Fruit fly (Drosophila melanogaster) whole organism, embryonic: ENCODE data around the gene CG33986.

Experiments
- ATbp ChIP-seq: fragments of 200-800 bp; sonication (Bioruptor generic); optimal IDR thresholded peaks from 2 replicates; lab custom pipeline; 2017; ENCODE audit warnings: missing biosample characterization, mild to moderate bottlenecking, missing genetic modification characterization, missing genetic modification reagents
- Atf6 ChIP-seq: fragments of 200-800 bp; sonication (Bioruptor generic); IDR thresholded peaks from 2 replicates; pipeline ENCODE4 v1.3.6; 2022; ENCODE audit warnings: missing biosample characterization, missing genetic modification characterization
- Blimp-1 ChIP-seq: fragments of 200-800 bp; sonication (Bioruptor generic); optimal IDR thresholded peaks from 3 replicates; lab custom pipeline; 2018; ENCODE audit warnings: missing biosample characterization, missing genetic modification characterization, mild to moderate bottlenecking, moderate library complexity, missing genetic modification reagents
- CG11085 ChIP-seq: fragments of 200-800 bp; sonication (Bioruptor generic); IDR thresholded peaks from 2 replicates; pipeline ENCODE4 v1.3.6; 2022; ENCODE audit warnings: missing biosample characterization, missing genetic modification characterization
- CG11247 ChIP-seq: fragments of 200-800 bp; sonication (Bioruptor generic); IDR thresholded peaks from 2 replicates; pipeline ENCODE4 v1.3.6; 2022; ENCODE audit warnings: missing biosample characterization, missing genetic modification characterization
- CG11696 ChIP-seq: fragments of 200-800 bp; sonication (Bioruptor generic); IDR thresholded peaks from 2 replicates; pipeline ENCODE4 v1.3.6; 2022; ENCODE audit warnings: missing biosample characterization, missing genetic modification characterization
- CG12155 ChIP-seq: fragments of 200-800 bp; sonication (Bioruptor generic); optimal IDR thresholded peaks from 3 replicates; lab custom pipeline; 2016; ENCODE audit warnings: missing biosample characterization, missing genetic modification characterization
- CG13624 ChIP-seq: fragments of 200-800 bp; sonication (Bioruptor generic); optimal IDR thresholded peaks from 2 replicates; lab custom pipeline; 2016; ENCODE audit warnings: missing biosample characterization, missing genetic modification characterization
- CG14667 ChIP-seq: fragments of 200-800 bp; sonication (Bioruptor generic); IDR thresholded peaks from 2 replicates; pipeline ENCODE4 v1.3.6; 2022; ENCODE audit warnings: missing biosample characterization, missing genetic modification characterization
- CG14710 ChIP-seq: fragments of 200-800 bp; sonication (Bioruptor generic); optimal IDR thresholded peaks from 3 replicates; lab custom pipeline; 2019; ENCODE audit warnings: missing biosample characterization, mild to moderate bottlenecking, missing genetic modification characterization, moderate library complexity
- CG15514 ChIP-seq: fragments of 200-800 bp; sonication (Bioruptor generic); optimal IDR thresholded peaks from 3 replicates; lab custom pipeline; 2017; ENCODE audit warnings: missing biosample characterization, missing genetic modification characterization, mild to moderate bottlenecking, moderate library complexity, missing genetic modification reagents
- CG1603 ChIP-seq: fragments of 200-800 bp; sonication (Bioruptor generic); optimal IDR thresholded peaks from 2 replicates; lab custom pipeline; 2019; ENCODE audit warnings: missing biosample characterization, mild to moderate bottlenecking, missing genetic modification characterization, moderate library complexity
- CG2120 ChIP-seq: fragments of 200-800 bp; sonication (Bioruptor generic); optimal IDR thresholded peaks from 3 replicates; lab custom pipeline; 2016; ENCODE audit warnings: missing biosample characterization, missing genetic modification characterization
- CG3065 ChIP-seq: fragments of 200-800 bp; sonication (Bioruptor generic); optimal IDR thresholded peaks from 2 replicates; lab custom pipeline; 2016; ENCODE audit warnings: missing biosample characterization, missing genetic modification characterization
- CG31224 ChIP-seq: fragments of 200-800 bp; sonication (Bioruptor generic); IDR thresholded peaks from 2 replicates; pipeline ENCODE4 v1.3.6; 2022; ENCODE audit warnings: missing biosample characterization, missing genetic modification characterization
- CG31365 ChIP-seq: fragments of 200-800 bp; sonication (Bioruptor generic); optimal IDR thresholded peaks from 2 replicates; lab custom pipeline; 2018; ENCODE audit warnings: missing biosample characterization, mild to moderate bottlenecking, missing genetic modification characterization
- CG32767 ChIP-seq: fragments of 200-800 bp; sonication (Bioruptor generic); IDR thresholded peaks from 2 replicates; pipeline ENCODE4 v1.3.6; 2022; ENCODE audit warnings: missing biosample characterization, missing genetic modification characterization
- CG32772 ChIP-seq: fragments of 200-800 bp; sonication (Bioruptor generic); IDR thresholded peaks from 2 replicates; pipeline ENCODE4 v1.3.6; 2022; ENCODE audit warnings: missing biosample characterization, missing genetic modification characterization
- CG6683 ChIP-seq: fragments of 200-800 bp; sonication (Bioruptor generic); optimal IDR thresholded peaks from 2 replicates; lab custom pipeline; 2017; ENCODE audit warnings: missing biosample characterization, mild to moderate bottlenecking, missing genetic modification characterization, missing genetic modification reagents
- CG7786 ChIP-seq: fragments of 200-800 bp; sonication (Bioruptor generic); optimal IDR thresholded peaks from 2 replicates; lab custom pipeline; 2016; ENCODE audit warnings: missing biosample characterization, missing genetic modification characterization
- CG8359 ChIP-seq: fragments of 200-800 bp; sonication (Bioruptor generic); optimal IDR thresholded peaks from 2 replicates; lab custom pipeline; 2017; ENCODE audit warnings: missing biosample characterization, mild to moderate bottlenecking, missing genetic modification characterization, borderline replicate concordance
- CG8388 ChIP-seq: fragments of 200-800 bp; sonication (Bioruptor generic); optimal IDR thresholded peaks from 2 replicates; lab custom pipeline; 2019; ENCODE audit warnings: missing biosample characterization, mild to moderate bottlenecking, missing genetic modification characterization, moderate library complexity
- CG9437 ChIP-seq: fragments of 200-800 bp; sonication (Bioruptor generic); optimal IDR thresholded peaks from 2 replicates; lab custom pipeline; 2018; ENCODE audit warnings: missing biosample characterization, mild to moderate bottlenecking, missing genetic modification characterization
- Ets65A ChIP-seq: fragments of 200-800 bp; sonication (Bioruptor generic); peaks from one replicate; lab custom pipeline; 2016; ENCODE audit warnings: missing biosample characterization, missing genetic modification characterization
- HLH4C ChIP-seq: fragments of 200-800 bp; sonication (Bioruptor generic); IDR thresholded peaks from 3 replicates; pipeline ENCODE4 v1.3.6; 2022; ENCODE audit warnings: missing biosample characterization, missing genetic modification characterization; ENCODE audit not compliant: partially characterized antibody
- Lpt ChIP-seq: fragments of >200 bp; optimal IDR thresholded peaks from 2 replicates; lab custom pipeline; 2018; ENCODE audit warnings: missing biosample characterization, missing genetic modification characterization
- Med ChIP-seq: fragments of 200-800 bp; sonication (Bioruptor generic); peaks from one replicate; lab custom pipeline; 2016; ENCODE audit warnings: missing biosample characterization, missing genetic modification characterization, mild to moderate bottlenecking, inconsistent platforms, moderate library complexity
- Nf-YC ChIP-seq: fragments of 200-800 bp; optimal IDR thresholded peaks from 3 replicates; lab custom pipeline; 2019; ENCODE audit warnings: missing biosample characterization, mild to moderate bottlenecking, missing genetic modification characterization, moderate library complexity
- Oli ChIP-seq: fragments of 200-800 bp; sonication (Bioruptor generic); optimal IDR thresholded peaks from 2 replicates; lab custom pipeline; 2018; ENCODE audit warnings: missing biosample characterization, mild to moderate bottlenecking, missing genetic modification characterization, moderate library complexity
- Sry-β ChIP-seq: fragments of 200-800 bp; sonication (Bioruptor generic); optimal IDR thresholded peaks from 2 replicates; lab custom pipeline; 2018; ENCODE audit warnings: missing biosample characterization, mild to moderate bottlenecking, missing genetic modification characterization, moderate library complexity
- corto ChIP-seq: fragments of 200-800 bp; sonication (Bioruptor generic); optimal IDR thresholded peaks from 2 replicates; lab custom pipeline; 2016; ENCODE audit warnings: missing biosample characterization, mild to moderate bottlenecking, missing genetic modification characterization, moderate library complexity
- danr ChIP-seq: fragments of 200-800 bp; sonication (Bioruptor generic); IDR thresholded peaks from 2 replicates; pipeline ENCODE4 v1.3.6; 2022; ENCODE audit warnings: missing biosample characterization, missing genetic modification characterization
- dm ChIP-seq: fragments of 200-800 bp; sonication (Bioruptor generic); optimal IDR thresholded peaks from 3 replicates; lab custom pipeline; 2016; ENCODE audit warnings: missing biosample characterization, missing genetic modification characterization
- ewg ChIP-seq: fragments of 200-800 bp; sonication (Bioruptor generic); optimal IDR thresholded peaks from 3 replicates; lab custom pipeline; 2017; ENCODE audit warnings: mild to moderate bottlenecking, missing biosample characterization, missing genetic modification reagents, missing genetic modification characterization
- gsb-n ChIP-seq: fragments of 200-800 bp; sonication (Bioruptor generic); optimal IDR thresholded peaks from 3 replicates; lab custom pipeline; 2018; ENCODE audit warnings: missing biosample characterization, mild to moderate bottlenecking, missing genetic modification characterization
- hkb ChIP-seq, 2 experiments: fragments of 200-800 bp in 1 of 2; fragments of >200 bp in 1 of 2; sonication (Bioruptor generic) in 1 of 2; IDR thresholded peaks in 1 of 2; optimal IDR thresholded peaks in 1 of 2; 2 replicates each; pipeline versions ENCODE4 v1.3.6 to Lab custom; 2017 to 2022; ENCODE audit warnings: missing biosample characterization in 1 of 2, missing genetic modification characterization in 1 of 2
- kah ChIP-seq: fragments of 200-800 bp; sonication (Bioruptor generic); optimal IDR thresholded peaks from 2 replicates; lab custom pipeline; 2018; ENCODE audit warnings: missing biosample characterization, mild to moderate bottlenecking, missing genetic modification characterization
- nerfin-2 ChIP-seq: fragments of 200-800 bp; sonication (Bioruptor generic); IDR thresholded peaks from 2 replicates; pipeline ENCODE4 v1.3.6; 2022; ENCODE audit warnings: missing biosample characterization, missing genetic modification characterization; ENCODE audit not compliant: partially characterized antibody
- onecut ChIP-seq: fragments of 200-800 bp; sonication (Bioruptor generic); IDR thresholded peaks from 2 replicates; pipeline ENCODE4 v1.3.6; 2022; ENCODE audit warnings: missing biosample characterization, missing genetic modification characterization
- phol ChIP-seq: fragments of 200-800 bp; sonication (Bioruptor generic); optimal IDR thresholded peaks from 3 replicates; lab custom pipeline; 2018; ENCODE audit warnings: missing biosample characterization, mild to moderate bottlenecking, missing genetic modification characterization, moderate library complexity
- pita ChIP-seq: fragments of 200-800 bp; sonication (Bioruptor generic); optimal IDR thresholded peaks from 2 replicates; lab custom pipeline; 2017; ENCODE audit warnings: missing biosample characterization, mild to moderate bottlenecking, missing genetic modification characterization
- prd ChIP-seq, 3 experiments: fragments of >200 bp in 2 of 3; fragments of 200-800 bp in 1 of 3; sonication (Bioruptor generic) in 1 of 3; optimal IDR thresholded peaks in 2 of 3; IDR thresholded peaks in 1 of 3; 2 replicates in 2 of 3; 3 replicates in 1 of 3; pipeline versions ENCODE4 v1.3.6 to Lab custom; 2017 to 2022; ENCODE audit warnings: missing biosample characterization in 1 of 3, missing genetic modification characterization in 1 of 3
- rib ChIP-seq: fragments of 200-800 bp; sonication (Bioruptor generic); IDR thresholded peaks from 2 replicates; pipeline ENCODE4 v1.3.6; 2022; ENCODE audit warnings: missing biosample characterization, missing genetic modification characterization
- seq ChIP-seq: fragments of 200-800 bp; sonication (Bioruptor generic); IDR thresholded peaks from 2 replicates; pipeline ENCODE4 v1.3.6; 2022; ENCODE audit warnings: missing biosample characterization, missing genetic modification characterization
- shn ChIP-seq: fragments of 200-800 bp; sonication (Bioruptor generic); optimal IDR thresholded peaks from 3 replicates; lab custom pipeline; 2016; ENCODE audit warnings: missing biosample characterization, missing genetic modification characterization
- sim ChIP-seq: fragments of 200-800 bp; sonication (Bioruptor generic); IDR thresholded peaks from 2 replicates; pipeline ENCODE4 v1.3.6; 2022; ENCODE audit warnings: missing biosample characterization, missing genetic modification characterization
- sug ChIP-seq: fragments of 200-800 bp; optimal IDR thresholded peaks from 2 replicates; lab custom pipeline; 2019; ENCODE audit warnings: missing biosample characterization, mild to moderate bottlenecking, missing genetic modification characterization, moderate library complexity
- tll ChIP-seq, 2 experiments: fragments of 200-800 bp in 1 of 2; fragments of >200 bp in 1 of 2; sonication (Bioruptor generic) in 1 of 2; optimal IDR thresholded peaks; 2 replicates each; lab custom pipeline; 2017 to 2019; ENCODE audit warnings: missing biosample characterization in 2 of 2, missing genetic modification characterization in 2 of 2, mild to moderate bottlenecking in 1 of 2, moderate library complexity in 1 of 2
- zfh1 ChIP-seq: fragments of 200-800 bp; sonication (Bioruptor generic); IDR thresholded peaks from 3 replicates; pipeline ENCODE4 v1.3.6; 2022; ENCODE audit warnings: missing biosample characterization, missing genetic modification characterization

Gene CG33986

DNA sequence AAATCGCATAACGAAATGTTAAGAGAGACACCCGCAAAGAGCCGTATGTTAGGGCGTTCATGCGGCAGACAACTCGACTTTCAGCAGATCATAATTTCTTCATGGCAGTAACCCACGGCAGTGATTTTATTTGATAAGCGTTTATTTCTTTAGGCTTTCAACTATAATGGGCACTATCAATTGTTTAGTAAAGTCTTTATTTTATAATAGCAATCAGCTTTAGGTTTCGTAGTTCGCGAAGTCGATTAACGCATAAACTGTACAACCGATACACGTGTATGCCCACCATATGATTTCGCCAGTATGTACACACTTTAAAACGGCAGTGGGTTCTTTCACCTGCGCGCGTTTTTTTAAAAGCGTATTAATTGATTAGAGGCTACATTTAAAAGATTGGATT is 16.8 kb downstream of the CG33986 start, which contains the start of gene CG7841 (continued):
- peak in 1 of 2 experiments; percentile 5 for TF ChIP-seq tll (GFP tag; optimal IDR thresholded peaks at IDR 0.05; lab: Kevin White, UChicago)
- peak; percentile 98 for TF ChIP-seq CG8388 (GFP tag; lab: Kevin White, UChicago)
- peak; percentile 99 for TF ChIP-seq sug (tag; lab: Kevin White, UChicago)
- TF ChIP-seq zfh1 (GFP tag; lab: Robert Waterston, UW): peak; percentile 97
- TF ChIP-seq CG6683: peak; percentile 97
- no peak for TF ChIP-seq nerfin-2 (GFP tag; lab: Robert Waterston, UW)
- TF ChIP-seq Lpt (GFP tag; lab: Kevin White, UChicago): no peak
- no peak for TF ChIP-seq hkb (optimal IDR thresholded peaks at IDR 0.05; lab: Kevin White, UChicago)
- TF ChIP-seq hkb (GFP tag; IDR thresholded peaks at IDR 0.05; lab: Robert Waterston, UW): peak; percentile 99
- TF ChIP-seq CG15514: peak; percentile 95
- TF ChIP-seq danr (GFP tag; lab: Robert Waterston, UW): peak; percentile 89
- TF ChIP-seq CG11696 (GFP tag; lab: Robert Waterston, UW): peak; percentile 91
- TF ChIP-seq Ets65A: peak; percentile 98
- TF ChIP-seq CG13624: peak; percentile 97
- no peak for TF ChIP-seq prd (optimal IDR thresholded peaks at IDR 0.05; lab: Kevin White, UChicago)
- peak; percentile 94 for TF ChIP-seq prd (GFP tag; IDR thresholded peaks at IDR 0.05; lab: Robert Waterston, UW)
- peak; percentile 96 for TF ChIP-seq dm (GFP tag; lab: Kevin White, UChicago)
- peak; percentile 96 for TF ChIP-seq onecut
- TF ChIP-seq shn: peak; percentile 96
- peak; percentile 100 for TF ChIP-seq Med (GFP tag; lab: Kevin White, UChicago)
- peak; percentile 97 for TF ChIP-seq CG1603 (tag; lab: Kevin White, UChicago)
- peak; percentile 96 for TF ChIP-seq Oli (tag; lab: Kevin White, UChicago)
- no peak; the same call in 1 of the 2 replicates for TF ChIP-seq CG32772 (GFP tag; lab: Robert Waterston, UW)
- TF ChIP-seq gsb-n (tag; lab: Kevin White, UChicago): peak; percentile 98
- TF ChIP-seq ewg (GFP tag; lab: Kevin White, UChicago): peak; percentile 92
- TF ChIP-seq rib: peak; percentile 95
- TF ChIP-seq CG14710 (tag; lab: Kevin White, UChicago): peak; percentile 100
- TF ChIP-seq phol (tag; lab: Kevin White, UChicago): peak; percentile 97
- TF ChIP-seq CG14667 (GFP tag; lab: Robert Waterston, UW): no peak; the same call in 1 of the 2 replicates
- peak; percentile 97 for TF ChIP-seq sim
- peak; percentile 90 for TF ChIP-seq CG9437 (GFP tag; lab: Kevin White, UChicago)
- peak; percentile 98 for TF ChIP-seq Atf6
- no peak for TF ChIP-seq pita (GFP tag; lab: Kevin White, UChicago)
- peak; percentile 94 for TF ChIP-seq CG12155 (GFP tag; lab: Kevin White, UChicago)
- TF ChIP-seq CG31224: peak; percentile 89
- TF ChIP-seq seq (GFP tag; lab: Robert Waterston, UW): peak; percentile 97
- TF ChIP-seq CG32767 (GFP tag; lab: Robert Waterston, UW): peak; percentile 96
- TF ChIP-seq Nf-YC (tag; lab: Kevin White, UChicago): peak; percentile 92
- TF ChIP-seq corto (GFP tag; lab: Kevin White, UChicago): peak; percentile 98
- TF ChIP-seq kah (GFP tag; lab: Kevin White, UChicago): peak; percentile 97
- TF ChIP-seq CG8359: peak; percentile 92
- TF ChIP-seq CG11085 (GFP tag; lab: Robert Waterston, UW): no peak; the same call in 1 of the 2 replicates
- TF ChIP-seq ATbp (GFP tag; lab: Kevin White, UChicago): peak; percentile 96
- TF ChIP-seq CG7786 (GFP tag; lab: Kevin White, UChicago): peak; percentile 94
- peak; percentile 92 for TF ChIP-seq CG3065
- TF ChIP-seq Sry-β: peak; percentile 67
- peak; percentile 92 for TF ChIP-seq CG11247 (GFP tag; lab: Robert Waterston, UW)
- TF ChIP-seq CG2120: peak; percentile 98
- TF ChIP-seq Blimp-1 (GFP tag; lab: Kevin White, UChicago): peak; percentile 97
- peak; percentile 94 for TF ChIP-seq CG31365
- TF ChIP-seq HLH4C (GFP tag; lab: Robert Waterston, UW): no peak
